Fruit fly (Drosophila melanogaster): ENCODE measurements around the gene Edem1.

The Edem1 gene

dm6 chrX:1941669-1942092, 33.1 kb upstream of the Edem1 start, which contains the start of gene Hr4:
Gene Hr4 (plus strand): TSS chrX:1941940.
- TF ChIP-seq pan (optimal IDR thresholded peaks at IDR 0.05) = no peak
- peak; percentile 53 to 92 for TF ChIP-seq EcR (GFP tag; optimal IDR thresholded peaks at IDR 0.05)
- peak; percentile 24 for TF ChIP-seq Dll (optimal IDR thresholded peaks at IDR 0.05)
- no peak for TF ChIP-seq CG8478 (optimal IDR thresholded peaks at IDR 0.05)
- TF ChIP-seq usp (GFP tag; optimal IDR thresholded peaks at IDR 0.05) = no peak
- TF ChIP-seq psq (optimal IDR thresholded peaks at IDR 0.05) = no peak

DNA sequence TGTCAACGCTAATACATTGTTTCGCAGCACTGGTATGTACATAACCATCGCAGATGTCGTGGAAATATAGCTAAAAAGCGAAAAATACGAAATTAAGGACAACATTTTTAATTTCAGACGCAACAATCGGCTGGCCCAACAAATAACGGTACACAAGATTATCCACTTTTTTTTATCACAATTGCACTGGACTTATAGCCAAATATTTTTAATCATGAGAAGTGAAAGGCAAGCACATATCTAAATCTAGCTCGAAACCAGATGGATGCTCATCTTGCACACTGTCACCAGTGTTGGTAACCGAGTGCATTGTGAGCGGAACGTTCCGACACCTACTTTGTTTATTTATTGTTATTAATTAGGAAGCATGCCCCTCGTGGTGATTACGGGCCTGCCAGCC, 31.4 kb upstream of the Edem1 start, which contains the start of the genes CG3857 and CG3587:
TSS of gene CG3857 (minus strand) at position 21 of the 400 bp plus-strand sequence.
TSS of gene CG3587 (plus strand) at position 288 of the 400 bp plus-strand sequence.
- TF ChIP-seq EcR (GFP tag; optimal IDR thresholded peaks at IDR 0.05) (no peak), pan (optimal IDR thresholded peaks at IDR 0.05) (no peak), psq (optimal IDR thresholded peaks at IDR 0.05) (no peak), usp (GFP tag; optimal IDR thresholded peaks at IDR 0.05) (no peak), Dll (optimal IDR thresholded peaks at IDR 0.05) (no peak), CG8478 (optimal IDR thresholded peaks at IDR 0.05) (no peak)

- no peak for TF ChIP-seq psq (optimal IDR thresholded peaks at IDR 0.05)
- no peak for TF ChIP-seq Dll (optimal IDR thresholded peaks at IDR 0.05)
- TF ChIP-seq EcR (GFP tag; optimal IDR thresholded peaks at IDR 0.05) = no peak
- TF ChIP-seq usp (GFP tag; optimal IDR thresholded peaks at IDR 0.05) = no peak
- no peak for TF ChIP-seq pan (optimal IDR thresholded peaks at IDR 0.05)
- no peak for TF ChIP-seq CG8478 (optimal IDR thresholded peaks at IDR 0.05)
Observed at dm6 chrX:1927473-1928306, 19.1 kb upstream of the Edem1 start, which contains the start of gene CG11596. Gene CG11596 (plus strand): TSS chrX:1927683.

- peak; percentile 26 for TF ChIP-seq Dll (optimal IDR thresholded peaks at IDR 0.05)
- no peak for TF ChIP-seq psq (optimal IDR thresholded peaks at IDR 0.05)
Observed at dm6 chrX:1922765-1923501, 14.3 kb upstream of the Edem1 start, which contains the start of the genes eIF2Bepsilon and Ocrl. Gene eIF2Bepsilon (minus strand): TSS chrX:1922874. Gene Ocrl (plus strand): TSS chrX:1922981.

DNA sequence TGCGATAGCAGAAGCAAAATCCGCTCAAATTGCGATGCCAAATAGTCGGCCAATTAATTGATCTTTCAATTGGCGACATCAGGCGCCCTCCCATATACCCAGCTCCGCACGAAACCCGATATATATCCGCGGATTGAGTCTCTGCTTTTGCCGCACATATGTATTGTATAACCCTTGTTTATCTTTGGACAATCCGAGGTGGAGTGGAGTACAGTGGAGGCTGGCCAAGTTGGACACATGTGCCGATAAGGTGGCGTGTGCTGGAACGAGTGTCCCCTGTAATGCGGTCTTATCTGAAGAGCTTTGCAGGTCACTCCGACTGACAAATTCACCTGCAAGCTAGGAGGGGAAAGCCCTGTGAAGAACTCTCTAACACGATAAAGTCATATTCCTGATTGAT, 906 bp upstream of the Edem1 start:
- no peak for TF ChIP-seq CG8478 (optimal IDR thresholded peaks at IDR 0.05)
- no peak for TF ChIP-seq usp (GFP tag; optimal IDR thresholded peaks at IDR 0.05)
- no peak for TF ChIP-seq pan (optimal IDR thresholded peaks at IDR 0.05)
- no peak for TF ChIP-seq psq (optimal IDR thresholded peaks at IDR 0.05)
- no peak for TF ChIP-seq EcR (GFP tag; optimal IDR thresholded peaks at IDR 0.05)
- TF ChIP-seq Dll (optimal IDR thresholded peaks at IDR 0.05) = no peak

dm6 chrX:1907727-1908264, 831 bp downstream of the Edem1 start, which contains the start of gene mip130:
Gene mip130 (plus strand): TSS chrX:1908239.
- no peak for TF ChIP-seq CG8478 (optimal IDR thresholded peaks at IDR 0.05)
- TF ChIP-seq EcR (GFP tag; optimal IDR thresholded peaks at IDR 0.05) = no peak
- TF ChIP-seq psq (optimal IDR thresholded peaks at IDR 0.05) = no peak
- no peak for TF ChIP-seq pan (optimal IDR thresholded peaks at IDR 0.05)
- no peak for TF ChIP-seq usp (GFP tag; optimal IDR thresholded peaks at IDR 0.05)
- no peak for TF ChIP-seq Dll (optimal IDR thresholded peaks at IDR 0.05)

- no peak for TF ChIP-seq CG8478 (optimal IDR thresholded peaks at IDR 0.05)
- no peak for TF ChIP-seq psq (optimal IDR thresholded peaks at IDR 0.05)
- no peak for TF ChIP-seq usp (GFP tag; optimal IDR thresholded peaks at IDR 0.05)
- TF ChIP-seq pan (optimal IDR thresholded peaks at IDR 0.05) = no peak
Observed at dm6 chrX:1903968-1904367, 4.7 kb downstream of the Edem1 start.

DNA sequence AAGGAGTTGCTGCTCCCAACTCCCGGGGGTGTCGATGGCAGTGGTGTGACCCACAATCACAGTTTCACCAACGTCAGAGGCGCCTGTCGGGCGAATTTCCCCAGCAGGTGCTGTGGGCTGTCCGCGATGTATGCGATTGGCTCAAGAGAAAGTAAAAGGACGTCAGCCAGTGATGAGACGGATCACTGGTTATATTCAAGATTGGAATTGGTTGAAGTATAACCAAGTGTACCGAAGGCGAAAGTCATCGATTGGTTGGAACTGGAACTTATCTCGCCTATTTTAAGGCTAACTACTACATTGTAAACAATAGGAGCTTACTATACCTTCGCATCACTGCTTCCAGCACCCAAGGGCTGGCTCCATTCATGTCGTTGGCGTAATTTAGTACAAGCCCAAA, 5.5 kb downstream of the Edem1 start, which contains the start of gene CG32801:
TSS of gene CG32801 (minus strand) at position 101 of the 400 bp plus-strand sequence.
- TF ChIP-seq pan (optimal IDR thresholded peaks at IDR 0.05) (no peak), CG8478 (optimal IDR thresholded peaks at IDR 0.05) (no peak), usp (GFP tag; optimal IDR thresholded peaks at IDR 0.05) (no peak), Dll (optimal IDR thresholded peaks at IDR 0.05) (no peak), psq (optimal IDR thresholded peaks at IDR 0.05) (no peak), EcR (GFP tag; optimal IDR thresholded peaks at IDR 0.05) (no peak)

DNA sequence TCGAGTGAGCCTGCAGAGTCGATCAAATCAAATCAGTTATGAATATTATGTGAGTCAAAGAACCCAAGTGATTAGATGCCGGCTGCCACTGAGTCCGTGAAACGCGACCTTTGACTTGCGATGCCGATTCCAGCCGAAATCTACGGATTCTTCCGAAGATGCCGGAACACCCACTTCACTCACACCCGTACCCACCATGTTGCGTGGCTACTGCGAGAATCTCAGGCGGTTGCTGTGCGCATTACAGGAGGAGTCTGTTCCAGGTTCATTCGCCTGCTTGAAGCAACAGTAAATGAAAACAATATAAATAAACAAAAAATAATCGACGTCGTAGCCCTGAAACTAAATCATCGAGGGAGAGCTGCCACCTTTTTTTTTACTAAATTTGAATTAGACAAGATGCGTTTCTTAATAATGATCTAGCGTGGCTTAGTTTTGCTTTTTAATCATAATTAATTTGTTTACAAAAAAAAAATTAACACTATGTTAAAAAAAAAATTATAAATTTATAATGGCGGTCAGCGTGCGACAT, 7.0 kb downstream of the Edem1 start, which contains the start of gene Ldaf1:
TSS of gene Ldaf1 (minus strand) at position 307 of the 532 bp plus-strand sequence.
- TF ChIP-seq usp (GFP tag; optimal IDR thresholded peaks at IDR 0.05) (no peak), CG8478 (optimal IDR thresholded peaks at IDR 0.05) (no peak), Dll (optimal IDR thresholded peaks at IDR 0.05) (no peak), psq (optimal IDR thresholded peaks at IDR 0.05) (no peak), pan (optimal IDR thresholded peaks at IDR 0.05) (no peak)

- TF ChIP-seq usp (GFP tag; optimal IDR thresholded peaks at IDR 0.05) (no peak), pan (optimal IDR thresholded peaks at IDR 0.05) (no peak), CG8478 (optimal IDR thresholded peaks at IDR 0.05) (no peak), psq (optimal IDR thresholded peaks at IDR 0.05) (no peak), Dll (optimal IDR thresholded peaks at IDR 0.05) (no peak)
Observed at dm6 chrX:1900123-1900818, 8.4 kb downstream of the Edem1 start, which contains the start of gene arm. Gene arm (minus strand): TSS chrX:1900646.

Measured in whole organism.